Worm (Caenorhabditis elegans) whole organism, mixed stage, embryonic: Measurements from ENCODE around the gene Y102A5C.36.
A peak's percentile ranks its signal among the peaks of the same experiment; 100 is the strongest.

ENCODE experiments used
- M03D4.4 ChIP-seq: sonication (generic microtip); optimal IDR thresholded peaks from 2 replicates; lab custom pipeline; 2017; ENCODE audit warnings: mild to moderate bottlenecking, missing genetic modification characterization, missing compliant biosample characterization
- bed-3 ChIP-seq: fragments of 200-800 bp; sonication (Bioruptor generic); optimal IDR thresholded peaks from 3 replicates; lab custom pipeline; 2018; ENCODE audit warnings: mild to moderate bottlenecking, missing genetic modification characterization, moderate library complexity, missing compliant biosample characterization
- ceh-39 ChIP-seq: fragments of 150-350 bp; optimal IDR thresholded peaks from 2 replicates; lab custom pipeline; 2014; ENCODE audit warnings: missing biosample characterization, missing genetic modification characterization
- ceh-43 ChIP-seq: fragments of 200-800 bp; sonication (Bioruptor generic); optimal IDR thresholded peaks from 2 replicates; lab custom pipeline; 2018; ENCODE audit warnings: mild to moderate bottlenecking, missing genetic modification characterization, moderate library complexity, missing compliant biosample characterization
- ceh-83 ChIP-seq: fragments of 200-800 bp; sonication (Bioruptor generic); optimal IDR thresholded peaks from 2 replicates; lab custom pipeline; 2018; ENCODE audit warnings: mild to moderate bottlenecking, missing genetic modification characterization, missing compliant biosample characterization
- ces-1 ChIP-seq: fragments of 150-350 bp; optimal IDR thresholded peaks from 2 replicates; lab custom pipeline; 2014; ENCODE audit warnings: missing biosample characterization, missing genetic modification reagents, missing genetic modification characterization
- cnd-1 ChIP-seq: fragments of 200-800 bp; sonication (Bioruptor generic); optimal IDR thresholded peaks from 2 replicates; lab custom pipeline; 2018; ENCODE audit warnings: mild to moderate bottlenecking, missing genetic modification characterization, missing compliant biosample characterization
- drap-1 ChIP-seq: fragments of 200-800 bp; sonication (Bioruptor generic); optimal IDR thresholded peaks from 3 replicates; lab custom pipeline; 2018; ENCODE audit warnings: mild to moderate bottlenecking, missing genetic modification characterization, missing compliant biosample characterization
- elt-1 ChIP-seq: sonication (generic microtip); optimal IDR thresholded peaks from 2 replicates; lab custom pipeline; 2017; ENCODE audit warnings: missing genetic modification characterization, mild to moderate bottlenecking, missing compliant biosample characterization, antibody characterized with exemption, moderate library complexity, borderline replicate concordance; ENCODE audit not compliant: insufficient read depth
- elt-3 ChIP-seq: fragments of 150-350 bp; optimal IDR thresholded peaks from 2 replicates; lab custom pipeline; 2014; ENCODE audit warnings: missing biosample characterization, missing genetic modification characterization
- ham-2 ChIP-seq: fragments of 200-800 bp; sonication (Bioruptor generic); optimal IDR thresholded peaks from 2 replicates; lab custom pipeline; 2018; ENCODE audit warnings: mild to moderate bottlenecking, missing genetic modification characterization, missing compliant biosample characterization
- hlh-1 ChIP-seq: fragments of 150-350 bp; optimal IDR thresholded peaks from 2 replicates; lab custom pipeline; 2014; ENCODE audit warnings: missing biosample characterization, missing genetic modification reagents, missing genetic modification characterization
- lin-13 ChIP-seq: fragments of 150-350 bp; optimal IDR thresholded peaks from 2 replicates; lab custom pipeline; 2014; ENCODE audit warnings: missing biosample characterization, missing genetic modification characterization
- lin-32 ChIP-seq: fragments of 200-800 bp; sonication (Bioruptor generic); optimal IDR thresholded peaks from 2 replicates; lab custom pipeline; 2018; ENCODE audit warnings: mild to moderate bottlenecking, missing genetic modification characterization, missing compliant biosample characterization
- lsy-2 ChIP-seq: fragments of 150-350 bp; optimal IDR thresholded peaks from 2 replicates; lab custom pipeline; 2014; ENCODE audit warnings: missing biosample characterization, missing genetic modification characterization
- mab-5 ChIP-seq: fragments of 150-350 bp; optimal IDR thresholded peaks from 2 replicates; lab custom pipeline; 2014; ENCODE audit warnings: missing biosample characterization, missing genetic modification characterization
- mep-1 ChIP-seq: fragments of 150-350 bp; optimal IDR thresholded peaks from 2 replicates; lab custom pipeline; 2017; ENCODE audit warnings: missing biosample characterization, missing genetic modification reagents, missing genetic modification characterization, inconsistent platforms
- mls-2 ChIP-seq: sonication (generic microtip); optimal IDR thresholded peaks from 2 replicates; lab custom pipeline; 2016; ENCODE audit warnings: mild to moderate bottlenecking, missing genetic modification characterization, moderate library complexity, missing compliant biosample characterization
- nhr-12 ChIP-seq: fragments of 150-350 bp; optimal IDR thresholded peaks from 2 replicates; lab custom pipeline; 2014; ENCODE audit warnings: missing biosample characterization, missing genetic modification characterization
- nhr-2 ChIP-seq: fragments of 150-350 bp; optimal IDR thresholded peaks from 2 replicates; lab custom pipeline; 2014; ENCODE audit warnings: missing biosample characterization, missing genetic modification characterization
- nhr-237 ChIP-seq: fragments of 150-350 bp; optimal IDR thresholded peaks from 2 replicates; lab custom pipeline; 2014; ENCODE audit warnings: missing biosample characterization, missing genetic modification characterization
- nhr-28 ChIP-seq: fragments of 150-350 bp; optimal IDR thresholded peaks from 2 replicates; lab custom pipeline; 2014; ENCODE audit warnings: missing biosample characterization, missing genetic modification characterization
- nhr-76 ChIP-seq: sonication (generic microtip); optimal IDR thresholded peaks from 2 replicates; lab custom pipeline; 2017; ENCODE audit warnings: missing biosample characterization, missing genetic modification characterization
- pha-4 ChIP-seq: fragments of 150-350 bp; optimal IDR thresholded peaks from 2 replicates; lab custom pipeline; 2018; ENCODE audit warnings: missing biosample characterization, missing genetic modification reagents, missing genetic modification characterization
- sem-2 ChIP-seq: fragments of 200-800 bp; sonication (Bioruptor generic); optimal IDR thresholded peaks from 2 replicates; lab custom pipeline; 2018; ENCODE audit warnings: mild to moderate bottlenecking, missing genetic modification characterization, missing compliant biosample characterization
- snpc-4 ChIP-seq: fragments of 150-350 bp; optimal IDR thresholded peaks from 2 replicates; lab custom pipeline; 2014; ENCODE audit warnings: missing biosample characterization, missing genetic modification characterization
- sptf-1 ChIP-seq: sonication (generic microtip); optimal IDR thresholded peaks from 2 replicates; lab custom pipeline; 2017; ENCODE audit warnings: mild to moderate bottlenecking, missing genetic modification characterization, moderate library complexity, missing compliant biosample characterization
- tbx-8 ChIP-seq: fragments of 200-800 bp; sonication (Bioruptor generic); optimal IDR thresholded peaks from 2 replicates; lab custom pipeline; 2018; ENCODE audit warnings: mild to moderate bottlenecking, missing genetic modification characterization, moderate library complexity, missing compliant biosample characterization
- unc-120 ChIP-seq: sonication (generic microtip); optimal IDR thresholded peaks from 2 replicates; lab custom pipeline; 2017; ENCODE audit warnings: missing genetic modification characterization, missing compliant biosample characterization; ENCODE audit not compliant: poor library complexity, severe bottlenecking
- unc-62 ChIP-seq: fragments of 150-350 bp; optimal IDR thresholded peaks from 2 replicates; lab custom pipeline; 2014; ENCODE audit warnings: missing biosample characterization, missing genetic modification reagents, missing genetic modification characterization
- ztf-11 ChIP-seq: fragments of 150-350 bp; optimal IDR thresholded peaks from 2 replicates; lab custom pipeline; 2014; ENCODE audit warnings: missing biosample characterization, missing genetic modification characterization

The Y102A5C.36 gene

DNA sequence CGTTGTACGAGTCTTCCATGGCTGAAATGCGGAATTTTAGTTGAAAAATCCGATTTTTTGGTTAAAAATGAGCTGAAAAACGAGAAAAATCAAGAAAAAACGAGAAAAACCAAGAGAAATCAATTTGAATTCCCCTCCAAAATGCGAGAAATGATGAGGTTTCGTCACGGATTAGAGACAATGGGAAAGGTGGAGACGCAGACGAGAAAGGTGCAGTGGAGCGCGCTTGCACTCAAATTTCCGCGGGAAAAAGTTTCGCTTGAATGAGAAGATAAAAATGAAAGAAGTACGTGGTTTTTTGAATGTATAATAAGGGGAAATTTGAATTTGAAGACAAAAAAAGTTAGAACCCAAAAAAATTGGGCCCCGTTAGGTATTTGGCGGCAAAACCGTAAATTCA, 38.4 kb upstream of the Y102A5C.36 start, which contains the start of gene efl-1:
efl-1 (minus strand) TSS at position 21 of the 400 bp plus-strand sequence.
- peak; percentile 77 for TF ChIP-seq drap-1
- TF ChIP-seq mab-5 (tag; lab: Kevin White, UChicago), result peak; percentile 52
- peak; percentile 98 for TF ChIP-seq mep-1 (tag; lab: Kevin White, UChicago)
- TF ChIP-seq nhr-237 (tag; lab: Kevin White, UChicago), result peak; percentile 88
- peak; percentile 37 for TF ChIP-seq sptf-1 (tag; lab: Kevin White, UChicago)
- TF ChIP-seq unc-62 (GFP tag; lab: Kevin White, UChicago), result peak; percentile 36
- TF ChIP-seq bed-3 (GFP tag; lab: Kevin White, UChicago), result no peak
- no peak for TF ChIP-seq M03D4.4 (tag; lab: Kevin White, UChicago)
- peak; percentile 37 for TF ChIP-seq ztf-11 (tag; lab: Kevin White, UChicago)
- TF ChIP-seq ceh-39, result peak; percentile 31
- TF ChIP-seq tbx-8 (GFP tag; lab: Kevin White, UChicago), result no peak
- TF ChIP-seq unc-120 (tag; lab: Kevin White, UChicago), result no peak
- TF ChIP-seq ces-1 (GFP tag; lab: Kevin White, UChicago), result peak; percentile 96
- TF ChIP-seq elt-3, result peak; percentile 47
- peak; percentile 82 for TF ChIP-seq lsy-2
- TF ChIP-seq lin-13, result peak; percentile 88
- peak; percentile 33 for TF ChIP-seq hlh-1 (tag; lab: Kevin White, UChicago)
- peak; percentile 58 for TF ChIP-seq pha-4 (tag; lab: Kevin White, UChicago)
- TF ChIP-seq, all 35 proteins: peak for 14

- TF ChIP-seq unc-120 (tag; lab: Kevin White, UChicago), result no peak
- TF ChIP-seq sptf-1 (tag; lab: Kevin White, UChicago), result no peak
- no peak for TF ChIP-seq ceh-43 (GFP tag; lab: Kevin White, UChicago)
- TF ChIP-seq mep-1 (tag; lab: Kevin White, UChicago), result no peak
- TF ChIP-seq nhr-12 (tag; lab: Kevin White, UChicago), result no peak
- TF ChIP-seq tbx-8 (GFP tag; lab: Kevin White, UChicago), result no peak
- TF ChIP-seq ztf-11 (tag; lab: Kevin White, UChicago), result no peak
- TF ChIP-seq nhr-2 (tag; lab: Kevin White, UChicago), result no peak
- no peak for TF ChIP-seq bed-3 (GFP tag; lab: Kevin White, UChicago)
- no peak for TF ChIP-seq cnd-1 (tag; lab: Kevin White, UChicago)
- TF ChIP-seq ham-2, result no peak
- no peak for TF ChIP-seq nhr-237 (tag; lab: Kevin White, UChicago)
- TF ChIP-seq ceh-83, result no peak
- TF ChIP-seq lsy-2, result no peak
- TF ChIP-seq lin-32 (GFP tag; lab: Kevin White, UChicago), result no peak
- no peak for TF ChIP-seq nhr-28
- TF ChIP-seq, all 35 proteins: peak for 0
Observed at ce11 chrV:16958975-16959374, 31.7 kb upstream of the Y102A5C.36 start.

- TF ChIP-seq ham-2 (no peak), unc-120 (tag; lab: Kevin White, UChicago) (no peak), elt-1 (tag; lab: Kevin White, UChicago) (no peak)
Observed at ce11 chrV:16956229-16956628, 29.0 kb upstream of the Y102A5C.36 start, which contains the start of gene clec-239. clec-239 (plus strand) TSS chrV:16956529.

ce11 chrV:16954766-16955165, 27.5 kb upstream of the Y102A5C.36 start, which contains the start of gene srh-206:
srh-206 (minus strand) TSS chrV:16954866.
- TF ChIP-seq snpc-4 (tag; lab: Kevin White, UChicago) (no peak), drap-1 (no peak), ztf-11 (tag; lab: Kevin White, UChicago) (no peak), nhr-237 (tag; lab: Kevin White, UChicago) (no peak), elt-1 (tag; lab: Kevin White, UChicago) (no peak), unc-62 (GFP tag; lab: Kevin White, UChicago) (no peak), hlh-1 (tag; lab: Kevin White, UChicago) (no peak), bed-3 (GFP tag; lab: Kevin White, UChicago) (no peak), sptf-1 (tag; lab: Kevin White, UChicago) (no peak)

- no peak for TF ChIP-seq nhr-237 (tag; lab: Kevin White, UChicago)
- TF ChIP-seq ces-1 (GFP tag; lab: Kevin White, UChicago), result no peak
- TF ChIP-seq snpc-4 (tag; lab: Kevin White, UChicago), result no peak
- TF ChIP-seq ceh-43 (GFP tag; lab: Kevin White, UChicago), result no peak
- no peak for TF ChIP-seq M03D4.4 (tag; lab: Kevin White, UChicago)
- TF ChIP-seq mls-2 (tag; lab: Kevin White, UChicago), result no peak
- TF ChIP-seq nhr-12 (tag; lab: Kevin White, UChicago), result no peak
- TF ChIP-seq nhr-76 (tag; lab: Kevin White, UChicago), result no peak
- TF ChIP-seq elt-1 (tag; lab: Kevin White, UChicago), result no peak
- no peak for TF ChIP-seq sem-2
- no peak for TF ChIP-seq pha-4 (tag; lab: Kevin White, UChicago)
Observed at ce11 chrV:16951504-16951903, 24.3 kb upstream of the Y102A5C.36 start, which contains the start of gene clec-238. clec-238 (plus strand) TSS chrV:16951804.
